Worm (Caenorhabditis elegans): ENCODE measurements around the gene col-184.

DNA sequence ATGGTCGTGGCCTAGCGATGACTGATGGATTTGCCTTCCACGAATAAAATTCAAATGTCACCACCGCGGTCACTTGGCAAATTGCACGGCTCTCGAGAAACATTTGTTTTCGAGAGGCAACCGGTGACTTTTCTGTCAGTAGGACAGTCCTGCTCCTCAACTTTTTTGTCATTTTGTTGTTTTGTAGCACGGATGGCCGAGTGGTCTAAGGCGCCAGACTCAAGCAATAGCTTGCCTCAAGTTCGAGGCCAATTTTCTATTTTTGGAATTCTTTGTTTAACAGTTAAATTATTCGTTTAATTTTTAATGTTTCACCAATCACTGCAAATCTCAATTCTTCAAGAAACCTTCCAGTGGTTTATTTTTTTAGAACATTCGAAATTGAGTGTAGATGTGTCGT, 25.0 kb upstream of the col-184 start:
- no peak for TF ChIP-seq unc-62 (GFP tag; optimal IDR thresholded peaks at IDR 0.05)
- TF ChIP-seq ces-1 (GFP tag; optimal IDR thresholded peaks at IDR 0.05): no peak
- TF ChIP-seq lsy-2 (tag; optimal IDR thresholded peaks at IDR 0.05): no peak
- TF ChIP-seq lin-13 (tag; optimal IDR thresholded peaks at IDR 0.05): no peak
- no peak for TF ChIP-seq mls-2 (tag; optimal IDR thresholded peaks at IDR 0.05)
- TF ChIP-seq nhr-12 (tag; optimal IDR thresholded peaks at IDR 0.05): no peak
- TF ChIP-seq nhr-237 (tag; optimal IDR thresholded peaks at IDR 0.05): no peak
- no peak for TF ChIP-seq elt-1 (tag; optimal IDR thresholded peaks at IDR 0.05; ENCODE audit: borderline replicate concordance, insufficient read depth)
- TF ChIP-seq nhr-76 (tag; optimal IDR thresholded peaks at IDR 0.05): no peak
- TF ChIP-seq ztf-11 (tag; optimal IDR thresholded peaks at IDR 0.05): no peak
- TF ChIP-seq sem-2 (GFP tag; optimal IDR thresholded peaks at IDR 0.05): no peak
